Worm (Caenorhabditis elegans) whole organism, midembryonic: ENCODE measurements around the gene K07E3.2.

Experiments used
- T22C8.4 ChIP-seq: fragments of 200-800 bp; sonication (Bioruptor generic); IDR thresholded peaks from 2 replicates; pipeline ENCODE4 v1.3.6; 2022; ENCODE audit warnings: missing genetic modification characterization, missing compliant biosample characterization
- cog-1 ChIP-seq: sonication (generic microtip); optimal IDR thresholded peaks from 2 replicates; lab custom pipeline; 2016; ENCODE audit warnings: missing genetic modification characterization, missing compliant biosample characterization
- flt-1 ChIP-seq: fragments of 200-800 bp; sonication (Bioruptor generic); IDR thresholded peaks from 2 replicates; pipeline ENCODE4 v1.3.6; 2022; ENCODE audit warnings: missing genetic modification characterization, missing compliant biosample characterization
- klf-2 ChIP-seq: fragments of 200-800 bp; sonication (Bioruptor generic); conservative IDR thresholded peaks from 2 replicates; pipeline ENCODE4 v1.3.6; 2022; ENCODE audit warnings: missing genetic modification reagents, missing genetic modification characterization, missing compliant biosample characterization
- med-1 ChIP-seq: sonication (generic microtip); optimal IDR thresholded peaks from 2 replicates; lab custom pipeline; 2017; ENCODE audit warnings: missing genetic modification characterization, mild to moderate bottlenecking, missing compliant biosample characterization, antibody characterized with exemption, missing genetic modification reagents; ENCODE audit not compliant: insufficient read depth
- tab-1 ChIP-seq: fragments of 200-800 bp; sonication (Bioruptor generic); IDR thresholded peaks from 2 replicates; pipeline ENCODE4 v1.3.6; 2022; ENCODE audit warnings: missing genetic modification characterization, missing compliant biosample characterization
- ztf-23 ChIP-seq: fragments of 200-800 bp; sonication (Bioruptor generic); IDR thresholded peaks from 2 replicates; pipeline ENCODE4 v1.3.6; 2022; ENCODE audit warnings: missing genetic modification reagents, missing genetic modification characterization, missing compliant biosample characterization
- ztf-29 ChIP-seq: fragments of 200-800 bp; sonication (Bioruptor generic); IDR thresholded peaks from 2 replicates; pipeline ENCODE4 v1.3.6; 2022; ENCODE audit warnings: missing genetic modification reagents, missing genetic modification characterization, missing compliant biosample characterization

ce11 chrX:8084669-8085068, 19.4 kb upstream of the K07E3.2 start:
- TF ChIP-seq ztf-29 (GFP tag; lab: Robert Waterston, UW) (no peak), flt-1 (no peak), tab-1 (no peak), ztf-23 (GFP tag; lab: Robert Waterston, UW) (no peak), klf-2 (GFP tag; lab: Robert Waterston, UW) (no peak), T22C8.4 (GFP tag; lab: Robert Waterston, UW) (no peak), med-1 (GFP tag; lab: Kevin White, UChicago) (no peak), cog-1 (tag; lab: Kevin White, UChicago) (no peak)
